Fruit fly (Drosophila melanogaster) whole organism, embryonic: Measurements from ENCODE around the gene kkv.
A peak's percentile ranks its signal among the peaks of the same experiment; 100 is the strongest.

ENCODE experiments used
- Abd-B ChIP-seq: fragments of 200-800 bp; sonication (Bioruptor generic); optimal IDR thresholded peaks from 2 replicates; lab custom pipeline; 2018; ENCODE audit warnings: missing biosample characterization, mild to moderate bottlenecking, missing genetic modification characterization, moderate library complexity
- CG10366 ChIP-seq: fragments of 200-800 bp; sonication (Bioruptor generic); IDR thresholded peaks from 2 replicates; pipeline ENCODE4 v1.3.6; 2022; ENCODE audit warnings: missing biosample characterization, missing genetic modification characterization
- CG10979 ChIP-seq: fragments of 200-800 bp; sonication (Bioruptor generic); optimal IDR thresholded peaks from 2 replicates; lab custom pipeline; 2018; ENCODE audit warnings: missing biosample characterization, mild to moderate bottlenecking, missing genetic modification characterization, moderate library complexity
- CG12155 ChIP-seq: fragments of 200-800 bp; sonication (Bioruptor generic); optimal IDR thresholded peaks from 3 replicates; lab custom pipeline; 2016; ENCODE audit warnings: missing biosample characterization, missing genetic modification characterization
- CG12659 ChIP-seq: fragments of 200-800 bp; sonication (Bioruptor generic); optimal IDR thresholded peaks from 3 replicates; lab custom pipeline; 2017; ENCODE audit warnings: mild to moderate bottlenecking, missing biosample characterization, missing genetic modification reagents, missing genetic modification characterization
- CG14441 ChIP-seq: fragments of 200-800 bp; sonication (Bioruptor generic); IDR thresholded peaks from 2 replicates; pipeline ENCODE4 v1.3.6; 2022; ENCODE audit warnings: missing biosample characterization, missing genetic modification characterization
- CG14965 ChIP-seq: fragments of 200-800 bp; sonication (Bioruptor generic); optimal IDR thresholded peaks from 2 replicates; lab custom pipeline; 2016; ENCODE audit warnings: missing biosample characterization, missing genetic modification characterization, borderline replicate concordance
- CG15269 ChIP-seq: fragments of 200-800 bp; sonication (Bioruptor generic); optimal IDR thresholded peaks from 2 replicates; lab custom pipeline; 2018; ENCODE audit warnings: missing biosample characterization, mild to moderate bottlenecking, missing genetic modification characterization, moderate library complexity
- CG1603 ChIP-seq: fragments of 200-800 bp; sonication (Bioruptor generic); optimal IDR thresholded peaks from 2 replicates; lab custom pipeline; 2019; ENCODE audit warnings: missing biosample characterization, mild to moderate bottlenecking, missing genetic modification characterization, moderate library complexity
- CG2712 ChIP-seq: fragments of 200-800 bp; optimal IDR thresholded peaks from 3 replicates; lab custom pipeline; 2019; ENCODE audit warnings: missing biosample characterization, mild to moderate bottlenecking, missing genetic modification characterization, moderate library complexity
- CG34376 ChIP-seq: fragments of 200-800 bp; sonication (Bioruptor generic); optimal IDR thresholded peaks from 2 replicates; lab custom pipeline; 2018; ENCODE audit warnings: missing biosample characterization, mild to moderate bottlenecking, missing genetic modification characterization
- CG3726 ChIP-seq: fragments of 200-800 bp; sonication (Bioruptor generic); IDR thresholded peaks from 3 replicates; pipeline ENCODE4, ENCODE4 v1.3.6; 2022; ENCODE audit warnings: missing biosample characterization, missing genetic modification characterization
- CG42726 ChIP-seq: fragments of 200-800 bp; sonication (Bioruptor generic); IDR thresholded peaks from 2 replicates; pipeline ENCODE4 v1.3.6; 2022; ENCODE audit warnings: missing biosample characterization, missing genetic modification characterization; ENCODE audit not compliant: partially characterized antibody
- CG4282 ChIP-seq: fragments of 200-800 bp; sonication (Bioruptor generic); optimal IDR thresholded peaks from 2 replicates; lab custom pipeline; 2016; ENCODE audit warnings: missing biosample characterization, missing genetic modification characterization
- CG4404 ChIP-seq: fragments of 200-800 bp; sonication (Bioruptor generic); IDR thresholded peaks from 2 replicates; pipeline ENCODE4 v1.3.6; 2022; ENCODE audit warnings: missing biosample characterization, missing genetic modification characterization
- CG4424 ChIP-seq: fragments of 200-800 bp; sonication (Bioruptor generic); optimal IDR thresholded peaks from 3 replicates; lab custom pipeline; 2016; ENCODE audit warnings: missing biosample characterization, missing genetic modification characterization
- CG4854 ChIP-seq: fragments of 200-800 bp; sonication (Bioruptor generic); optimal IDR thresholded peaks from 2 replicates; lab custom pipeline; 2016; ENCODE audit warnings: missing biosample characterization, missing genetic modification characterization, inconsistent platforms
- CG7928 ChIP-seq: fragments of 200-800 bp; sonication (Bioruptor generic); optimal IDR thresholded peaks from 2 replicates; lab custom pipeline; 2017; ENCODE audit warnings: missing biosample characterization, mild to moderate bottlenecking, missing genetic modification characterization
- D ChIP-seq, 2 experiments: fragments of 200-800 bp in 1 of 2; fragments of >200 bp in 1 of 2; sonication (Bioruptor generic) in 1 of 2; optimal IDR thresholded peaks; 2 replicates in 1 of 2; 3 replicates in 1 of 2; lab custom pipeline; 2017; ENCODE audit warnings: mild to moderate bottlenecking in 1 of 2, missing biosample characterization in 1 of 2, missing genetic modification characterization in 1 of 2, missing genetic modification reagents in 1 of 2
- Dad ChIP-seq: fragments of 200-800 bp; sonication (Bioruptor generic); optimal IDR thresholded peaks from 3 replicates; lab custom pipeline; 2016; ENCODE audit warnings: missing biosample characterization, missing genetic modification characterization
- Dll ChIP-seq: fragments of 200-800 bp; sonication (Bioruptor generic); IDR thresholded peaks from 4 replicates; pipeline ENCODE4 v1.3.6; 2022; ENCODE audit warnings: missing biosample characterization, missing genetic modification characterization; ENCODE audit not compliant: partially characterized antibody
- ERR ChIP-seq: fragments of 200-800 bp; sonication (Bioruptor generic); optimal IDR thresholded peaks from 2 replicates; lab custom pipeline; 2016; ENCODE audit warnings: missing biosample characterization, missing genetic modification characterization
- Myb ChIP-seq: fragments of 200-800 bp; sonication (Bioruptor generic); optimal IDR thresholded peaks from 2 replicates; lab custom pipeline; 2016; ENCODE audit warnings: missing biosample characterization, missing genetic modification characterization
- NC2β ChIP-seq: fragments of 200-800 bp; sonication (Bioruptor generic); optimal IDR thresholded peaks from 2 replicates; lab custom pipeline; 2016; ENCODE audit warnings: missing biosample characterization, missing genetic modification characterization
- Rfx ChIP-seq: fragments of 200-800 bp; sonication (Bioruptor generic); IDR thresholded peaks from 2 replicates; pipeline ENCODE4 v1.3.6; 2022; ENCODE audit warnings: missing biosample characterization, missing genetic modification characterization
- Sox100B ChIP-seq: fragments of 200-800 bp; sonication (Bioruptor generic); optimal IDR thresholded peaks from 3 replicates; lab custom pipeline; 2018; ENCODE audit warnings: missing biosample characterization, mild to moderate bottlenecking, missing genetic modification characterization
- TFAM ChIP-seq: fragments of 200-800 bp; sonication (Bioruptor generic); optimal IDR thresholded peaks from 2 replicates; lab custom pipeline; 2017; ENCODE audit warnings: missing biosample characterization, missing genetic modification characterization, inconsistent platforms
- ara ChIP-seq: fragments of 200-800 bp; sonication (Bioruptor generic); IDR thresholded peaks from 2 replicates; pipeline ENCODE4 v1.3.6; 2022; ENCODE audit warnings: missing biosample characterization, missing genetic modification characterization
- bcd ChIP-seq: fragments of 200-800 bp; sonication (Bioruptor generic); optimal IDR thresholded peaks from 2 replicates; lab custom pipeline; 2017; ENCODE audit warnings: missing biosample characterization, mild to moderate bottlenecking, missing genetic modification characterization
- cas ChIP-seq: fragments of 200-800 bp; sonication (Bioruptor generic); IDR thresholded peaks from 2 replicates; pipeline ENCODE4 v1.3.6; 2022; ENCODE audit warnings: missing biosample characterization, missing genetic modification characterization
- croc ChIP-seq: fragments of 200-800 bp; sonication (Bioruptor generic); conservative IDR thresholded peaks from 3 replicates; pipeline ENCODE4 v1.3.6; 2022; ENCODE audit warnings: missing biosample characterization, missing genetic modification characterization
- danr ChIP-seq: fragments of 200-800 bp; sonication (Bioruptor generic); IDR thresholded peaks from 2 replicates; pipeline ENCODE4 v1.3.6; 2022; ENCODE audit warnings: missing biosample characterization, missing genetic modification characterization
- dysf ChIP-seq: fragments of 200-800 bp; sonication (Bioruptor generic); IDR thresholded peaks from 3 replicates; pipeline ENCODE4 v1.3.6; 2022; ENCODE audit warnings: missing biosample characterization, missing genetic modification characterization
- grn ChIP-seq: fragments of 200-800 bp; sonication (Bioruptor generic); optimal IDR thresholded peaks from 3 replicates; lab custom pipeline; 2017; ENCODE audit warnings: missing biosample characterization, missing genetic modification characterization
- gsb-n ChIP-seq: fragments of 200-800 bp; sonication (Bioruptor generic); optimal IDR thresholded peaks from 3 replicates; lab custom pipeline; 2018; ENCODE audit warnings: missing biosample characterization, mild to moderate bottlenecking, missing genetic modification characterization
- hkb ChIP-seq, 2 experiments: fragments of 200-800 bp in 1 of 2; fragments of >200 bp in 1 of 2; sonication (Bioruptor generic) in 1 of 2; IDR thresholded peaks in 1 of 2; optimal IDR thresholded peaks in 1 of 2; 2 replicates each; pipeline versions ENCODE4 v1.3.6 to Lab custom; 2017 to 2022; ENCODE audit warnings: missing biosample characterization in 1 of 2, missing genetic modification characterization in 1 of 2
- onecut ChIP-seq: fragments of 200-800 bp; sonication (Bioruptor generic); IDR thresholded peaks from 2 replicates; pipeline ENCODE4 v1.3.6; 2022; ENCODE audit warnings: missing biosample characterization, missing genetic modification characterization
- p53 ChIP-seq: fragments of 200-800 bp; sonication (Bioruptor generic); optimal IDR thresholded peaks from 2 replicates; lab custom pipeline; 2016; ENCODE audit warnings: missing biosample characterization, missing genetic modification characterization
- pan ChIP-seq, 4 experiments: fragments of >200 bp in 3 of 4; fragments of 200-800 bp in 1 of 4; sonication (Bioruptor generic) in 1 of 4; optimal IDR thresholded peaks in 3 of 4; IDR thresholded peaks in 1 of 4; 2 replicates each; pipeline versions ENCODE4 v1.3.6 to Lab custom; 2017 to 2022; ENCODE audit warnings: missing biosample characterization in 2 of 4, missing genetic modification characterization in 2 of 4, mixed read lengths in 1 of 4
- stc ChIP-seq: fragments of 200-800 bp; sonication (Bioruptor generic); IDR thresholded peaks from 2 replicates; pipeline ENCODE4 v1.3.6; 2022; ENCODE audit warnings: missing biosample characterization, missing genetic modification characterization
- sug ChIP-seq: fragments of 200-800 bp; optimal IDR thresholded peaks from 2 replicates; lab custom pipeline; 2019; ENCODE audit warnings: missing biosample characterization, mild to moderate bottlenecking, missing genetic modification characterization, moderate library complexity
- ttk ChIP-seq: fragments of 200-800 bp; sonication (Bioruptor generic); IDR thresholded peaks from 2 replicates; pipeline ENCODE4 v2.1.2; 2022; ENCODE audit warnings: missing biosample characterization, missing genetic modification characterization
- tup ChIP-seq: fragments of 200-800 bp; sonication (Bioruptor generic); optimal IDR thresholded peaks from 2 replicates; lab custom pipeline; 2016; ENCODE audit warnings: missing biosample characterization, mild to moderate bottlenecking, missing genetic modification characterization, moderate library complexity
- unc-4 ChIP-seq: fragments of 200-800 bp; sonication (Bioruptor generic); IDR thresholded peaks from 2 replicates; pipeline ENCODE4 v1.3.6; 2022; ENCODE audit warnings: missing biosample characterization, missing genetic modification characterization; ENCODE audit not compliant: partially characterized antibody
- vnd ChIP-seq: fragments of 200-800 bp; sonication (Bioruptor generic); IDR thresholded peaks from 3 replicates; pipeline ENCODE4 v1.3.6; 2022; ENCODE audit warnings: missing biosample characterization, missing genetic modification characterization; ENCODE audit not compliant: partially characterized antibody
- vvl ChIP-seq: fragments of 200-800 bp; sonication (Bioruptor generic); IDR thresholded peaks from 2 replicates; pipeline ENCODE4 v1.3.6; 2022; ENCODE audit warnings: missing biosample characterization, missing genetic modification characterization
- zen2 ChIP-seq: fragments of 200-800 bp; sonication (Bioruptor generic); IDR thresholded peaks from 3 replicates; pipeline ENCODE4 v1.3.6; 2022; ENCODE audit warnings: missing biosample characterization, missing genetic modification characterization; ENCODE audit not compliant: partially characterized antibody
- zfh2 ChIP-seq: fragments of 200-800 bp; sonication (Bioruptor generic); optimal IDR thresholded peaks from 2 replicates; lab custom pipeline; 2016; ENCODE audit warnings: missing biosample characterization, missing genetic modification characterization

The kkv gene

DNA sequence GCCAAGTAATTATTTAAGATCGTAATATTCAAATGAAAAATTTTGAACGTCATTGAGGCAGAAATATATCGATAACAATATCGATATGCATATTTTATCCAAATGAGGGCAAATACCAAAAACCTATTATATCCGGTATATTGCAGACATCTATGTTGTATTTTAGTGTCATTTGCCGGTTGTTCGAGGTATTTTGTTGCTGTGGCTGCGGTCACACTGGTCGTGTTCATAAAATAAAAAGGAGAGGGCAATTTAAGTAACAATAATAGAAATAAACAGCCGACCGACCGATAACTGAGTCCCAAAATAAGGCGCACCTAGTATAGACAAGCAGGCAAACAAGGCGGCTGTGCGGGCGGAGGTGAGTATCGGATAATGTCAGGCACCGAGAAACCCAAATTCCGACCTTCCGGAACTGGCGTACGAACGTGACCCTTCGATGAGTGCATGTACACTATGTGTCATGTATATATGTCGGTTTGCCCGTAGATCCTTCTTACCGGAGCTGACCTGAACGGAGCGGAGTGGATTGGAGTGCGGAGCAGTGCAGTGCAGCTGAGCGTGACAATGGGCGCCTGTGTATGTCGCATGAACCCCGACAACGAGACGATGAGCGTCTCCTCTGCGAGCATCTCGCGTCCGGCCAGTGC lies 1.2 kb upstream of the kkv start, which contains the start of gene CG1172 (continued):
- peak; percentile 84 for TF ChIP-seq Dll (GFP tag; lab: Robert Waterston, UW)
- TF ChIP-seq CG15269 (tag; lab: Kevin White, UChicago) = peak; percentile 1
- no peak for TF ChIP-seq grn (GFP tag; lab: Kevin White, UChicago)
- TF ChIP-seq croc (GFP tag; lab: Robert Waterston, UW) = no peak
- TF ChIP-seq hkb (optimal IDR thresholded peaks at IDR 0.05; lab: Kevin White, UChicago) = no peak
- no peak for TF ChIP-seq hkb (GFP tag; IDR thresholded peaks at IDR 0.05; lab: Robert Waterston, UW)
- no peak for TF ChIP-seq tup (GFP tag; lab: Kevin White, UChicago)
- no peak for TF ChIP-seq ERR (GFP tag; lab: Kevin White, UChicago)
- TF ChIP-seq onecut (GFP tag; lab: Robert Waterston, UW) = no peak
- TF ChIP-seq CG4404 = no peak
- TF ChIP-seq Rfx (GFP tag; lab: Robert Waterston, UW) = peak; percentile 11; the same call in 1 of the 2 replicates
- no peak for TF ChIP-seq dysf (GFP tag; lab: Robert Waterston, UW)
- TF ChIP-seq danr = no peak
- no peak for TF ChIP-seq ara (GFP tag; lab: Robert Waterston, UW)
- TF ChIP-seq p53 = no peak
- TF ChIP-seq unc-4 (GFP tag; lab: Robert Waterston, UW) = peak; percentile 82
- TF ChIP-seq CG4424 (GFP tag; lab: Kevin White, UChicago) = no peak
- no peak for TF ChIP-seq CG4854 (GFP tag; lab: Kevin White, UChicago)
- TF ChIP-seq CG10979 (tag; lab: Kevin White, UChicago) = peak; percentile 10
- no peak for TF ChIP-seq gsb-n
- no peak for TF ChIP-seq stc
- TF ChIP-seq CG7928 (GFP tag; lab: Kevin White, UChicago) = no peak
- TF ChIP-seq vvl = peak; percentile 88
- peak; percentile 19 for TF ChIP-seq CG34376
- TF ChIP-seq Myb = peak; percentile 58
- TF ChIP-seq CG1603 (tag; lab: Kevin White, UChicago) = peak; percentile 81
- TF ChIP-seq CG42726 (GFP tag; lab: Robert Waterston, UW) = no peak
- TF ChIP-seq CG4282 (GFP tag; lab: Kevin White, UChicago) = no peak
- TF ChIP-seq CG3726 (GFP tag; lab: Robert Waterston, UW) = no peak
- TF ChIP-seq Sox100B (GFP tag; lab: Kevin White, UChicago) = no peak
- TF ChIP-seq ttk (GFP tag; lab: Robert Waterston, UW) = no peak
- peak; percentile 26 for TF ChIP-seq bcd (GFP tag; lab: Kevin White, UChicago)
- peak; percentile 40 for TF ChIP-seq Abd-B (GFP tag; lab: Kevin White, UChicago)
- no peak for TF ChIP-seq TFAM (GFP tag; lab: Kevin White, UChicago)
- TF ChIP-seq D (optimal IDR thresholded peaks at IDR 0.05; lab: Kevin White, UChicago) = peak; percentile 37
- TF ChIP-seq D (GFP tag; optimal IDR thresholded peaks at IDR 0.05; lab: Kevin White, UChicago) = no peak
- no peak for TF ChIP-seq CG14441
- no peak for TF ChIP-seq CG2712 (tag; lab: Kevin White, UChicago)
- TF ChIP-seq pan (optimal IDR thresholded peaks at IDR 0.05; lab: Kevin White, UChicago) = no peak
- TF ChIP-seq pan (GFP tag; optimal IDR thresholded peaks at IDR 0.05 in 1 of 2, IDR thresholded peaks at IDR 0.05 in 1 of 2) = no peak
- no peak for TF ChIP-seq zfh2 (GFP tag; lab: Kevin White, UChicago)
- TF ChIP-seq CG10366 = no peak
- peak; percentile 60; the same call in 2 of the 3 replicates for TF ChIP-seq zen2 (GFP tag; lab: Robert Waterston, UW)
- no peak for TF ChIP-seq cas (GFP tag; lab: Robert Waterston, UW)
- no peak for TF ChIP-seq CG14965 (GFP tag; lab: Kevin White, UChicago)
- peak; percentile 25 for TF ChIP-seq sug (tag; lab: Kevin White, UChicago)
- TF ChIP-seq CG12659 = peak; percentile 76
- no peak for TF ChIP-seq CG12155
- TF ChIP-seq NC2β (GFP tag; lab: Kevin White, UChicago) = no peak
- no peak for TF ChIP-seq Dad (GFP tag; lab: Kevin White, UChicago)
- TF ChIP-seq vnd (GFP tag; lab: Robert Waterston, UW) = peak; percentile 52; the same call in 2 of the 3 replicates
